Fruit fly (Drosophila melanogaster): ENCODE results near the gene Mst84Da.

dm6 chr3R:7336454-7336853 lies 29.2 kb upstream of the Mst84Da start:
- TF ChIP-seq CTCF (optimal IDR thresholded peaks at IDR 0.05) (no peak), CG8478 (optimal IDR thresholded peaks at IDR 0.05) (no peak)
